Fruit fly (Drosophila melanogaster) whole organism, embryonic: ENCODE data around the gene Vha100-5.

Experiments used
- B-H1 ChIP-seq: fragments of 200-800 bp; sonication (Bioruptor generic); IDR thresholded peaks from 3 replicates; pipeline ENCODE4 v1.3.6; 2022; ENCODE audit warnings: missing biosample characterization, missing genetic modification characterization
- CG4617 ChIP-seq: fragments of 200-800 bp; sonication (Bioruptor generic); optimal IDR thresholded peaks from 3 replicates; lab custom pipeline; 2016; ENCODE audit warnings: missing biosample characterization, missing genetic modification characterization, borderline replicate concordance
- CkIIα-i1 ChIP-seq: fragments of 200-800 bp; sonication (Bioruptor generic); IDR thresholded peaks from 2 replicates; pipeline ENCODE4 v1.3.6; 2022; ENCODE audit warnings: missing biosample characterization, missing genetic modification characterization
- abd-A ChIP-seq: fragments of 200-800 bp; sonication (Bioruptor generic); optimal IDR thresholded peaks from 3 replicates; lab custom pipeline; 2019; ENCODE audit warnings: missing biosample characterization, mild to moderate bottlenecking, missing genetic modification characterization, moderate library complexity
- jigr1 ChIP-seq: fragments of 200-800 bp; sonication (Bioruptor generic); IDR thresholded peaks from 3 replicates; pipeline ENCODE4 v1.3.6; 2022; ENCODE audit warnings: missing biosample characterization, missing genetic modification characterization

DNA sequence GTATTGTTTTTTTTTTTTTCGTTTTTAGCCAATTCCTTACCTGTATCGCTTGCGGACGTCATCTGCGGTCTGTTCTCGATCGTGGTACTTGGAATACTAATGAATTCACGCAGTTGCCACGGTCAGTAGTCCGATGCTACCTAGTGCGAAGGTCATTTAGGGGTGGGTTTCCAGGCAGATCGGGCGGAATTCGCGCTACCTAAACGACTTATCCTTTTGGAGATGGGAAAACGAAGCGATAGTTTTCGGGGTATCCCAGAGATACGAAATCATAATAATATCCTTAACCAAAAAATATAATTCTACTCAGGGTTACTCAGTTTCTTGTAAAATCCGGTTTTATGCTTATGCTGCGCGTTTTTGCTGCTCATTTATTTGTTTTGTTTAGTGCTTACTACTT, 55.2 kb downstream of the Vha100-5 start, which contains the start of gene CG14937:
- TF ChIP-seq CG4617 (GFP tag; lab: Kevin White, UChicago) (no peak), jigr1 (GFP tag; lab: Robert Waterston, UW) (no peak), B-H1 (GFP tag; lab: Robert Waterston, UW) (no peak), abd-A (tag; lab: Kevin White, UChicago) (no peak), CkIIα-i1 (GFP tag; lab: Robert Waterston, UW) (no peak)
